Worm (Caenorhabditis elegans) whole organism, young adult: ENCODE measurements around the gene R10D12.6.

Source experiments
- B0035.1 ChIP-seq: sonication (generic microtip); optimal IDR thresholded peaks from 2 replicates; lab custom pipeline; 2016; ENCODE audit warnings: missing genetic modification characterization, mild to moderate bottlenecking, missing compliant biosample characterization, missing genotype, missing genetic modification reagents
- B0261.1 ChIP-seq: sonication (generic microtip); optimal IDR thresholded peaks from 2 replicates; lab custom pipeline; 2016; ENCODE audit warnings: mild to moderate bottlenecking, missing genetic modification characterization, moderate library complexity, missing compliant biosample characterization
- B0336.3 ChIP-seq: fragments of 200-800 bp; sonication (Bioruptor generic); IDR thresholded peaks from 2 replicates; pipeline ENCODE4 v1.3.6; 2022; ENCODE audit warnings: missing genetic modification characterization, missing compliant biosample characterization
- D2030.7 ChIP-seq: fragments of 200-800 bp; sonication (Bioruptor generic); IDR thresholded peaks from 2 replicates; pipeline ENCODE4 v1.3.6; 2022; ENCODE audit warnings: missing genetic modification reagents, missing genetic modification characterization, missing compliant biosample characterization
- T07F8.4 ChIP-seq: sonication (generic microtip); optimal IDR thresholded peaks from 2 replicates; lab custom pipeline; 2016; ENCODE audit warnings: mild to moderate bottlenecking, missing genetic modification characterization, moderate library complexity, missing compliant biosample characterization
- Y53F4B.3 ChIP-seq: fragments of 200-800 bp; sonication (Bioruptor generic); IDR thresholded peaks from 2 replicates; pipeline ENCODE4 v1.3.6; 2022; ENCODE audit warnings: missing genetic modification reagents, missing genetic modification characterization, missing compliant biosample characterization
- ama-1 ChIP-seq, 3 experiments: fragments of 150-350 bp in 1 of 3; sonication (generic microtip) in 2 of 3; optimal IDR thresholded peaks; 2 replicates each; lab custom pipeline; 2014 to 2018; ENCODE audit warnings: missing biosample characterization in 2 of 3, missing genetic modification characterization in 2 of 3, missing genetic modification reagents in 2 of 3
- attf-3 ChIP-seq: fragments of 200-800 bp; sonication (Bioruptor generic); conservative IDR thresholded peaks from 2 replicates; pipeline ENCODE4 v1.3.6; 2022; ENCODE audit warnings: missing genetic modification reagents, missing genetic modification characterization, missing compliant biosample characterization
- ceh-27 ChIP-seq: fragments of 200-800 bp; sonication (Bioruptor generic); optimal IDR thresholded peaks from 2 replicates; lab custom pipeline; 2018; ENCODE audit warnings: mild to moderate bottlenecking, missing genetic modification characterization, moderate library complexity, missing compliant biosample characterization
- ceh-40 ChIP-seq: fragments of 200-800 bp; sonication (Bioruptor generic); IDR thresholded peaks from 2 replicates; pipeline ENCODE4 v1.3.6; 2022; ENCODE audit warnings: missing genetic modification characterization, missing compliant biosample characterization
- chd-7 ChIP-seq: sonication (generic microtip); optimal IDR thresholded peaks from 2 replicates; lab custom pipeline; 2016; ENCODE audit warnings: mild to moderate bottlenecking, missing genetic modification characterization, moderate library complexity, missing compliant biosample characterization
- dpff-1 ChIP-seq: sonication (generic microtip); optimal IDR thresholded peaks from 2 replicates; lab custom pipeline; 2017; ENCODE audit warnings: mild to moderate bottlenecking, missing genetic modification characterization, missing compliant biosample characterization
- egrh-3 ChIP-seq: fragments of 200-800 bp; sonication (Bioruptor generic); IDR thresholded peaks from 2 replicates; pipeline ENCODE4 v1.3.6; 2022; ENCODE audit warnings: missing genetic modification reagents, missing genetic modification characterization, missing compliant biosample characterization
- ets-4 ChIP-seq: fragments of 200-800 bp; sonication (Bioruptor generic); optimal IDR thresholded peaks from 2 replicates; lab custom pipeline; 2018; ENCODE audit warnings: mild to moderate bottlenecking, missing genetic modification characterization, missing compliant biosample characterization
- gei-17 ChIP-seq: fragments of 200-800 bp; sonication (Bioruptor generic); optimal IDR thresholded peaks from 2 replicates; lab custom pipeline; 2018; ENCODE audit warnings: mild to moderate bottlenecking, missing genetic modification characterization, missing compliant biosample characterization
- hrde-1 ChIP-seq: sonication (generic microtip); optimal IDR thresholded peaks from 2 replicates; lab custom pipeline; 2016; ENCODE audit warnings: missing genetic modification characterization, mild to moderate bottlenecking, missing compliant biosample characterization, moderate library complexity, missing genotype, missing genetic modification reagents, borderline replicate concordance
- hsf-1 ChIP-seq: fragments of 200-800 bp; sonication (Bioruptor generic); IDR thresholded peaks from 2 replicates; pipeline ENCODE4 v1.3.6; 2022; ENCODE audit warnings: missing genetic modification reagents, missing genetic modification characterization, missing compliant biosample characterization
- lin-35 ChIP-seq, 3 experiments: fragments of 150-350 bp in 2 of 3; sonication (generic microtip) in 1 of 3; optimal IDR thresholded peaks; 2 replicates each; lab custom pipeline; 2014 to 2018; ENCODE audit warnings: missing biosample characterization in 3 of 3, missing genetic modification characterization in 3 of 3, missing genetic modification reagents in 3 of 3
- lir-1 ChIP-seq: fragments of 200-800 bp; sonication (Bioruptor generic); conservative IDR thresholded peaks from 2 replicates; pipeline ENCODE4 v1.3.6; 2022; ENCODE audit warnings: missing genetic modification reagents, missing genetic modification characterization, missing compliant biosample characterization
- lsl-1 ChIP-seq: fragments of 200-800 bp; sonication (Bioruptor generic); optimal IDR thresholded peaks from 2 replicates; lab custom pipeline; 2018; ENCODE audit warnings: mild to moderate bottlenecking, missing genetic modification characterization, moderate library complexity, missing compliant biosample characterization
- mes-4 ChIP-seq: sonication (generic microtip); optimal IDR thresholded peaks from 2 replicates; lab custom pipeline; 2016; ENCODE audit warnings: missing genotype, missing genetic modification characterization, missing compliant biosample characterization
- nfya-2 ChIP-seq: fragments of 200-800 bp; sonication (Bioruptor generic); IDR thresholded peaks from 2 replicates; pipeline ENCODE4 v1.3.6; 2022; ENCODE audit warnings: missing genetic modification reagents, missing genetic modification characterization, missing compliant biosample characterization
- nhr-120 ChIP-seq: fragments of 200-800 bp; sonication (Bioruptor generic); IDR thresholded peaks from 2 replicates; pipeline ENCODE4 v1.3.6; 2022; ENCODE audit warnings: missing genetic modification characterization, missing compliant biosample characterization
- nhr-179 ChIP-seq: sonication (generic microtip); optimal IDR thresholded peaks from 2 replicates; lab custom pipeline; 2016; ENCODE audit warnings: mild to moderate bottlenecking, missing genetic modification characterization, missing compliant biosample characterization
- pbrm-1 ChIP-seq: fragments of 200-800 bp; sonication (Bioruptor generic); IDR thresholded peaks from 2 replicates; pipeline ENCODE4 v1.3.6; 2022; ENCODE audit warnings: missing genetic modification reagents, missing genetic modification characterization, missing compliant biosample characterization
- repo-1 ChIP-seq: sonication (generic microtip); optimal IDR thresholded peaks from 2 replicates; lab custom pipeline; 2017; ENCODE audit warnings: mild to moderate bottlenecking, missing genetic modification characterization, missing compliant biosample characterization
- snpc-1.1 ChIP-seq: sonication (generic microtip); optimal IDR thresholded peaks from 2 replicates; lab custom pipeline; 2017; ENCODE audit warnings: missing genetic modification characterization, mild to moderate bottlenecking, missing compliant biosample characterization, antibody characterized with exemption, moderate library complexity, missing genotype, missing genetic modification reagents; ENCODE audit not compliant: insufficient read depth
- somi-1 ChIP-seq: fragments of 200-800 bp; sonication (Bioruptor generic); optimal IDR thresholded peaks from 2 replicates; lab custom pipeline; 2018; ENCODE audit warnings: mild to moderate bottlenecking, missing genetic modification characterization, missing compliant biosample characterization
- unc-130 ChIP-seq: sonication (generic microtip); optimal IDR thresholded peaks from 2 replicates; lab custom pipeline; 2016; ENCODE audit warnings: missing genetic modification reagents, missing genetic modification characterization, missing compliant biosample characterization
- unc-62 ChIP-seq: fragments of 150-350 bp; optimal IDR thresholded peaks from 2 replicates; lab custom pipeline; 2014; ENCODE audit warnings: missing biosample characterization, missing genetic modification reagents, missing genetic modification characterization
- ztf-6 ChIP-seq: fragments of 200-800 bp; sonication (Bioruptor generic); IDR thresholded peaks from 2 replicates; pipeline ENCODE4 v1.3.6; 2022; ENCODE audit warnings: missing genetic modification reagents, missing genetic modification characterization, missing compliant biosample characterization

Gene R10D12.6

DNA sequence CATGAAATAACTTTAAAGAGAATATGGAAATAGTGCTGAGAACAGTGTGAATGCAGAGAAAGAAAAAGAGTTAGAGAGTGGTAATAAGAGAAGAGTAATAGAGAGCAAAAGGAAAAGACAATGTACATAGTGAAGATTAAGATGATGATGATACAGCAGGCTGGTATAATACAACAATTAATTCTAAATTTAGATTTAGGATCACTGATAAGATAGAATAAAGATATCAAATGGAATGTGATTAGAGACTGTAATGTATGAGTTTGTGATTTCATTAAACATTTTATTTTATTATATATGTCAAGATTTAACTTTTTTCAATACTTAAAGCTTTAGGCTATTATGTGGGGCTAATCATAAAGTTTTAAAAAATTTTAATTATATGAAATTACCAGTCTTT, 4.1 kb downstream of the R10D12.6 start, which contains the start of gene R10D12.8:
TSS of gene R10D12.8 (minus strand) at position 101 of the 400 bp plus-strand sequence.
- TF ChIP-seq mes-4 (tag; lab: Kevin White, UChicago) (no peak), nfya-2 (GFP tag; lab: Robert Waterston, UW) (no peak), repo-1 (tag; lab: Kevin White, UChicago) (no peak), unc-130 (GFP tag; lab: Kevin White, UChicago) (no peak), ceh-27 (GFP tag; lab: Kevin White, UChicago) (no peak), Y53F4B.3 (GFP tag; lab: Robert Waterston, UW) (no peak), hsf-1 (no peak)

DNA sequence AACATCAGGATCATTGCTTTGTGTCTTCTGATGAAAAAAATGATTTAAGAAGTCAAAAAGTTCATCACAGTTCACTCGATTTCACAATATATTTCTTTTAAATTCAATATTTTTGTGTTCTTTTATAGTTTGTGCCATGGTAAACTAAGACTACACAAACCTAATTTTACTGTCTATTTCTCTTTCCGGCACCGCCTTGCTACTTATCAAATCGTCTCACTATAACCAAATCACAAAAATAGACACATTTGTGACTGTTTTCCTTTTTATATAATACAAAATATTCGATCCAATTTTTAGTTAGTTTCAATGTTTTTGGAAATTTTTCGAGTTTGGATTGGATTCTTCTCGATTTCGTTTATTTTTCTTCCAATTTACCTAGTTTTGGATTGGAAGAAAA, 4.9 kb downstream of the R10D12.6 start, which contains the start of gene swt-6:
TSS of gene swt-6 (plus strand) at position 301 of the 400 bp plus-strand sequence.
- TF ChIP-seq pbrm-1 (GFP tag; lab: Robert Waterston, UW) (no peak), ama-1 (optimal IDR thresholded peaks at IDR 0.05; lab: Kevin White, UChicago) (no peak), ama-1 (GFP tag; optimal IDR thresholded peaks at IDR 0.05; lab: Kevin White, UChicago) (no peak), attf-3 (no peak), hrde-1 (tag; lab: Kevin White, UChicago) (no peak), B0261.1 (tag; lab: Kevin White, UChicago) (no peak), dpff-1 (tag; lab: Kevin White, UChicago) (no peak), ceh-40 (no peak), chd-7 (tag; lab: Kevin White, UChicago) (no peak), lin-35 (GFP tag; optimal IDR thresholded peaks at IDR 0.05; lab: Kevin White, UChicago) (no peak), lsl-1 (no peak), lir-1 (GFP tag; lab: Robert Waterston, UW) (no peak), somi-1 (GFP tag; lab: Kevin White, UChicago) (no peak)
- TF ChIP-seq, all 124 proteins: peak for 0

DNA sequence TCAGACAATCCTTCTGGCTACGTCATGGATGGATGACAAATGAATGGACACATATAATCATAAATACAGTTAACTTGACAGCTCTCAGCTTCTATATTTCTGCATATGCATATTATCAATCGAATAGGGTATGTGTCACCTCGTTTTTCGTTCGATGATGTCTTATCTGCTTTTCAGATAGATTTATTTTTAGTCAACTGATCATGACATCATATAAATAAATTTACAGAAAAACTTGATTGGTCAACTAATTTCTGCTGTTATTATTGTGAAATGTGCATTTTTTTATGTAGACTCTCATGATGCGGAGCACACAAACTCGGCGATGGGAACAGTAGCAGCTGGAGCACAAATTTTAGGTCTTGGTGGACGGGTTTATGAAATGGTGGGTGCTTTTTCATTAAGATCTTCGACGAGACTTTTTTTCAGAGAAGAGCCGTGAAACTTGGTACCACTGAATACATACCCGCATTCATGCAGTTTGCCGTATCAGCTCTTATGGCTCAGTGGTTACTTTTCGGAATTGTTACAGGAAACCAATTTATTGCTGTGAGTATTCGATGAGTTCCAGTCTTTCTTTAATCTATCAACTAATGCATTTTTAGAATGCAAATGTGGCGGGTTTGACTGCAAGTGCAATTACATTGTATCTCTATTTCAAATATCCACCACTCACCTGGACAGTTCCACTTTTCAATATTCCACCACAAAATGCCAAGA, 6.4 kb downstream of the R10D12.6 start:
- TF ChIP-seq nhr-179 (tag; lab: Kevin White, UChicago) (no peak), unc-62 (GFP tag; lab: Kevin White, UChicago) (peak; percentile 63)

DNA sequence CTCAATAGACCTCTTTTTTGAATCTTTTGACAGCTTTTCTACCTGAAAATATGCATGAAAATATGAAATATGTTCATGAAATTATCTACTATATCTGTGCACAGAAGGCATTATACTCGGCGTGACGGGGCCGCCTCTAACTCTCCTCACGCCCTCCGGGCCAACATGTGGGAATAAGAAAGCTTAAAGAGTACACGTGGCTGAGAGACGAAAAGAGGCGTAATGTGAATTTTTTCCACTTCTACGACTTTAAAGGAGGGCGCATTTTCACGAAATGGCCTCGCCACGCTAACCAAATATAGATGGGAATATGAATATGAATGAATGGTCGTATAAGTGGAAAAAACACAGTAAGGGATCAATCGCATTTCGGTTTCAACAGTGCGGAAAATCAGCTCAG, 8.6 kb downstream of the R10D12.6 start:
- TF ChIP-seq B0035.1 (tag; lab: Kevin White, UChicago) (no peak), snpc-1.1 (tag; lab: Kevin White, UChicago) (no peak), D2030.7 (no peak)
- TF ChIP-seq, all 124 proteins: peak for 0

DNA sequence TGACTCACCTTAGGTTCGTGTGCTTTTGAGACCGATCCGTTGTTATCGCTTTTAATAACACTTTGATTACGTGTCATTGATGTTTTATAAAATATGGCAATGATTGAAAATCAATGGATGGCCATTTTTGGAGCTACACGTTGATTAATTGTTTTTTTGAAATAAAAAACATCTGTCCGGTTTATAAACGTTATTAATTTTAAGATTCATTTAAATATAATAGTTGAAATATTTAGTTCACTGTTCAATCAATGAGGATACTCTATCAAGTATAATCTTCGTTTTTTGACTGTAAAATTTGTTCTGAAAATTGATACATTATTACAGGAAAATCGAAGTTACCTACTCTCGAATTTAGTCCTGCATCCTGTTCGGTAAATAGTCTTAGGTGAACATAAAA, 9.1 kb downstream of the R10D12.6 start, which contains the start of gene R10D12.10:
TSS of gene R10D12.10 (minus strand) at position 101 of the 400 bp plus-strand sequence.
- TF ChIP-seq hrde-1 (tag; lab: Kevin White, UChicago) (no peak), nhr-120 (GFP tag; lab: Robert Waterston, UW) (no peak), ets-4 (no peak), T07F8.4 (tag; lab: Kevin White, UChicago) (no peak), B0336.3 (GFP tag; lab: Robert Waterston, UW) (no peak), ztf-6 (GFP tag; lab: Robert Waterston, UW) (no peak), gei-17 (GFP tag; lab: Kevin White, UChicago) (no peak), lsl-1 (no peak), repo-1 (tag; lab: Kevin White, UChicago) (no peak), egrh-3 (GFP tag; lab: Robert Waterston, UW) (no peak)
